Worm (Caenorhabditis elegans) whole organism, late embryonic: ENCODE data around the gene Y69A2AR.24.

Experiments used
- C38D4.7 ChIP-seq: fragments of 200-800 bp; sonication (Bioruptor generic); optimal IDR thresholded peaks from 2 replicates; lab custom pipeline; 2018; ENCODE audit warnings: mild to moderate bottlenecking, missing genetic modification characterization, moderate library complexity, missing compliant biosample characterization
- F13H6.1 ChIP-seq: sonication (generic microtip); optimal IDR thresholded peaks from 2 replicates; lab custom pipeline; 2016; ENCODE audit warnings: missing genetic modification characterization, missing compliant biosample characterization
- K09A11.1 ChIP-seq: sonication (generic microtip); optimal IDR thresholded peaks from 2 replicates; lab custom pipeline; 2017; ENCODE audit warnings: antibody characterized with exemption, mild to moderate bottlenecking, missing genetic modification characterization, missing compliant biosample characterization; ENCODE audit not compliant: insufficient read depth
- T23F11.4 ChIP-seq: fragments of 200-800 bp; sonication (Bioruptor generic); optimal IDR thresholded peaks from 2 replicates; lab custom pipeline; 2018; ENCODE audit warnings: mild to moderate bottlenecking, missing genetic modification characterization, missing compliant biosample characterization
- Y22D7AL.16 ChIP-seq: sonication (generic microtip); optimal IDR thresholded peaks from 2 replicates; lab custom pipeline; 2016; ENCODE audit warnings: missing genetic modification characterization, missing compliant biosample characterization
- ahr-1 ChIP-seq: sonication (generic microtip); optimal IDR thresholded peaks from 2 replicates; lab custom pipeline; 2016; ENCODE audit warnings: missing genetic modification characterization, missing compliant biosample characterization
- ama-1 ChIP-seq: fragments of 150-350 bp; optimal IDR thresholded peaks from 2 replicates; lab custom pipeline; 2014
- ceh-18 ChIP-seq: sonication (generic microtip); optimal IDR thresholded peaks from 2 replicates; lab custom pipeline; 2016; ENCODE audit warnings: missing genetic modification characterization, missing compliant biosample characterization
- ceh-22 ChIP-seq: sonication (generic microtip); optimal IDR thresholded peaks from 2 replicates; lab custom pipeline; 2017; ENCODE audit warnings: missing biosample characterization, missing genetic modification characterization
- ceh-24 ChIP-seq: sonication (generic microtip); optimal IDR thresholded peaks from 2 replicates; lab custom pipeline; 2016; ENCODE audit warnings: mild to moderate bottlenecking, missing genetic modification characterization, missing compliant biosample characterization
- ceh-30 ChIP-seq: fragments of 150-350 bp; optimal IDR thresholded peaks from 2 replicates; lab custom pipeline; 2014; ENCODE audit warnings: missing biosample characterization, missing genetic modification characterization
- ceh-31 ChIP-seq: sonication (generic microtip); optimal IDR thresholded peaks from 2 replicates; lab custom pipeline; 2016; ENCODE audit warnings: missing genetic modification characterization, missing compliant biosample characterization
- ceh-34 ChIP-seq: sonication (generic microtip); optimal IDR thresholded peaks from 2 replicates; lab custom pipeline; 2016; ENCODE audit warnings: mild to moderate bottlenecking, missing genetic modification characterization, missing compliant biosample characterization
- ceh-6 ChIP-seq: fragments of 200-800 bp; sonication (Bioruptor generic); optimal IDR thresholded peaks from 2 replicates; lab custom pipeline; 2018; ENCODE audit warnings: mild to moderate bottlenecking, missing genetic modification characterization, missing compliant biosample characterization
- che-1 ChIP-seq: sonication (generic microtip); optimal IDR thresholded peaks from 2 replicates; lab custom pipeline; 2016; ENCODE audit warnings: mild to moderate bottlenecking, missing genetic modification characterization, missing compliant biosample characterization
- dmd-4 ChIP-seq: sonication (generic microtip); optimal IDR thresholded peaks from 2 replicates; lab custom pipeline; 2016; ENCODE audit warnings: borderline replicate concordance, missing genetic modification characterization, missing compliant biosample characterization
- dve-1 ChIP-seq: sonication (generic microtip); optimal IDR thresholded peaks from 2 replicates; lab custom pipeline; 2017; ENCODE audit warnings: antibody characterized with exemption, mild to moderate bottlenecking, missing genetic modification characterization, missing compliant biosample characterization
- elt-4 ChIP-seq: sonication (generic microtip); optimal IDR thresholded peaks from 2 replicates; lab custom pipeline; 2016; ENCODE audit warnings: missing genetic modification characterization, missing compliant biosample characterization
- ets-4 ChIP-seq: sonication (generic microtip); optimal IDR thresholded peaks from 2 replicates; lab custom pipeline; 2016; ENCODE audit warnings: missing genetic modification characterization, missing compliant biosample characterization
- eyg-1 ChIP-seq: sonication (generic microtip); optimal IDR thresholded peaks from 2 replicates; lab custom pipeline; 2016; ENCODE audit warnings: missing genotype, missing genetic modification characterization, missing compliant biosample characterization
- fkh-6 ChIP-seq: sonication (generic microtip); optimal IDR thresholded peaks from 2 replicates; lab custom pipeline; 2016; ENCODE audit warnings: missing genetic modification characterization, missing compliant biosample characterization
- hlh-13 ChIP-seq: fragments of 200-800 bp; sonication (Bioruptor generic); optimal IDR thresholded peaks from 2 replicates; lab custom pipeline; 2018; ENCODE audit warnings: mild to moderate bottlenecking, missing genetic modification characterization, missing compliant biosample characterization
- hlh-30 ChIP-seq: sonication (generic microtip); optimal IDR thresholded peaks from 2 replicates; lab custom pipeline; 2017; ENCODE audit warnings: antibody characterized with exemption, missing genetic modification characterization, missing compliant biosample characterization; ENCODE audit not compliant: insufficient read depth
- hlh-8 ChIP-seq: sonication (generic microtip); optimal IDR thresholded peaks from 2 replicates; lab custom pipeline; 2016; ENCODE audit warnings: missing genotype, missing genetic modification characterization, missing compliant biosample characterization
- nfya-1 ChIP-seq: sonication (generic microtip); optimal IDR thresholded peaks from 2 replicates; lab custom pipeline; 2017; ENCODE audit warnings: missing genetic modification characterization, mild to moderate bottlenecking, missing compliant biosample characterization, antibody characterized with exemption, moderate library complexity
- nhr-11 ChIP-seq: fragments of 150-350 bp; optimal IDR thresholded peaks from 2 replicates; lab custom pipeline; 2014; ENCODE audit warnings: missing biosample characterization, missing genetic modification characterization
- nhr-232 ChIP-seq: sonication (generic microtip); optimal IDR thresholded peaks from 2 replicates; lab custom pipeline; 2016; ENCODE audit warnings: missing genetic modification characterization, missing compliant biosample characterization
- npax-4 ChIP-seq: sonication (generic microtip); optimal IDR thresholded peaks from 2 replicates; lab custom pipeline; 2016; ENCODE audit warnings: missing genetic modification characterization, missing compliant biosample characterization
- odd-2 ChIP-seq: sonication (generic microtip); optimal IDR thresholded peaks from 2 replicates; lab custom pipeline; 2017; ENCODE audit warnings: antibody characterized with exemption, mild to moderate bottlenecking, missing genetic modification characterization, missing compliant biosample characterization
- pag-3 ChIP-seq: sonication (generic microtip); optimal IDR thresholded peaks from 2 replicates; lab custom pipeline; 2016; ENCODE audit warnings: missing compliant biosample characterization, missing genetic modification characterization, borderline replicate concordance
- pat-9 ChIP-seq: fragments of 200-800 bp; sonication (Bioruptor generic); optimal IDR thresholded peaks from 2 replicates; lab custom pipeline; 2018; ENCODE audit warnings: mild to moderate bottlenecking, missing genetic modification characterization, moderate library complexity, missing compliant biosample characterization
- pax-1 ChIP-seq: fragments of 150-350 bp; optimal IDR thresholded peaks from 2 replicates; lab custom pipeline; 2014; ENCODE audit warnings: missing biosample characterization, missing genetic modification characterization
- pha-4 ChIP-seq: fragments of 150-350 bp; optimal IDR thresholded peaks from 2 replicates; lab custom pipeline; 2018; ENCODE audit warnings: missing biosample characterization, missing genetic modification reagents, missing genetic modification characterization
- ref-2 ChIP-seq: sonication (generic microtip); optimal IDR thresholded peaks from 2 replicates; lab custom pipeline; 2016; ENCODE audit warnings: missing genetic modification characterization, missing compliant biosample characterization
- sdc-2 ChIP-seq: sonication (generic microtip); optimal IDR thresholded peaks from 2 replicates; lab custom pipeline; 2016; ENCODE audit warnings: missing genotype, missing genetic modification characterization, missing compliant biosample characterization
- sox-4 ChIP-seq: sonication (generic microtip); optimal IDR thresholded peaks from 2 replicates; lab custom pipeline; 2017; ENCODE audit warnings: mild to moderate bottlenecking, missing genetic modification characterization, inconsistent platforms, missing compliant biosample characterization
- tbx-2 ChIP-seq: sonication (generic microtip); optimal IDR thresholded peaks from 2 replicates; lab custom pipeline; 2016; ENCODE audit warnings: missing genetic modification characterization, missing compliant biosample characterization
- tbx-7 ChIP-seq: sonication (generic microtip); optimal IDR thresholded peaks from 2 replicates; lab custom pipeline; 2016; ENCODE audit warnings: missing genotype, missing genetic modification characterization, missing compliant biosample characterization
- ttx-3 ChIP-seq: sonication (generic microtip); optimal IDR thresholded peaks from 2 replicates; lab custom pipeline; 2016; ENCODE audit warnings: missing genetic modification reagents, missing genetic modification characterization, missing compliant biosample characterization
- unc-3 ChIP-seq, 2 experiments: fragments of 200-800 bp in 1 of 2; sonication (Bioruptor generic) in 1 of 2; sonication (generic microtip) in 1 of 2; conservative IDR thresholded peaks in 1 of 2; optimal IDR thresholded peaks in 1 of 2; 2 replicates each; pipeline versions ENCODE4 v1.3.6 to Lab custom; 2016 to 2022; ENCODE audit warnings: missing compliant biosample characterization in 2 of 2, missing genetic modification characterization in 2 of 2, missing genetic modification reagents in 1 of 2
- unc-55 ChIP-seq: sonication (generic microtip); optimal IDR thresholded peaks from 2 replicates; lab custom pipeline; 2017; ENCODE audit warnings: missing biosample characterization, missing genetic modification reagents, missing genetic modification characterization
- zip-5 ChIP-seq: sonication (generic microtip); optimal IDR thresholded peaks from 2 replicates; lab custom pipeline; 2016; ENCODE audit warnings: missing genetic modification characterization, missing compliant biosample characterization

Gene Y69A2AR.24

DNA sequence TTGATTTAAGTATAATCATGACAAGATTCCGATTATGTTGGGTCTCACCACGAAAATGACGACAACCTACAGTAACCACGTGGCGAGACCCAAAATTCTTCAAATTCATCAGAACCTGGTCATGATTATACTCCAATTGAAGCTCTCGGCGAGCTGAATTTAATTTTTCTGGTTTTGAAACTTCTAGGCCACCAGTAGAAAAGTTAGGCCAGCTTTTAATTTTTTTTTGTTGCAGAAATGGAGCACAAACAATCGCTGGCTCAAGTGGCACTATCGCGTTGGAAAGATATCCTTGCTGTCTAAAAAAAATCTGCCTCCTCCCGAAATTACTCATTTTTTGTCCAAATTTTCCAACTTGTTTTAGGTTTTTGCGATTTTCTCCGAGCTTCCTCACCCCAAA is 42.7 kb upstream of the Y69A2AR.24 start:
- TF ChIP-seq ttx-3 (tag; lab: Kevin White, UChicago) (no peak), fkh-6 (tag; lab: Kevin White, UChicago) (no peak), ceh-18 (tag; lab: Kevin White, UChicago) (no peak), ceh-22 (tag; lab: Kevin White, UChicago) (no peak), ama-1 (no peak), nhr-232 (tag; lab: Kevin White, UChicago) (no peak), C38D4.7 (GFP tag; lab: Kevin White, UChicago) (no peak), hlh-13 (GFP tag; lab: Kevin White, UChicago) (no peak), sox-4 (tag; lab: Kevin White, UChicago) (no peak), F13H6.1 (tag; lab: Kevin White, UChicago) (no peak), npax-4 (tag; lab: Kevin White, UChicago) (no peak), ref-2 (tag; lab: Kevin White, UChicago) (no peak), pag-3 (tag; lab: Kevin White, UChicago) (no peak), sdc-2 (tag; lab: Kevin White, UChicago) (no peak), odd-2 (tag; lab: Kevin White, UChicago) (no peak), ets-4 (tag; lab: Kevin White, UChicago) (no peak)
- TF ChIP-seq, all 69 proteins: peak for 0

DNA sequence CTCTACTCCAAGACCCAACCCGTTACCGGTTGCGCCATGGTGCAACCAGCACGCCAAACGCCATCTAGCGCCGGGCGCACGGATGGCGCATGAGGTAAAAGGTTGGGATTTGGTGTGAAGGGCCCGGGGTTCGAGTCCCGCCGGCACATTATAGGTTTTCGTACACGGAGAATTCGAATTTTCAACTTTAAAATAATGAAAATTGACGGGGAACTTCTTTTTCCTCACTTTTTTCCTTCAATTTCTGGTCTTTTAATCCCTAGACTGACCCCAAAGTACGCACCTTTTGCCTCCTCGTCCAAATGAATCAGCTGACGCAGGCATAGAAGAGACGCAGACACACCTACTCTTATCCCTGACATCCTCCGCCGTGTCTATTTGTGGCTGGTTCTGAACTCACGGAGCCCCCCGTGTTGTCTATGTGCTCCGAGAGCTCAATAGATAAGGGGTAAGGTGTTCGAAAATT is 39.7 kb upstream of the Y69A2AR.24 start:
- TF ChIP-seq tbx-2 (tag; lab: Kevin White, UChicago), result peak; percentile 12
- peak; percentile 0 for TF ChIP-seq ceh-31 (tag; lab: Kevin White, UChicago)
- TF ChIP-seq hlh-13 (GFP tag; lab: Kevin White, UChicago), result peak; percentile 0
- peak; percentile 87 for TF ChIP-seq hlh-30 (tag; lab: Kevin White, UChicago)
- TF ChIP-seq K09A11.1 (tag; lab: Kevin White, UChicago), result no peak
- no peak for TF ChIP-seq elt-4 (tag; lab: Kevin White, UChicago)

DNA sequence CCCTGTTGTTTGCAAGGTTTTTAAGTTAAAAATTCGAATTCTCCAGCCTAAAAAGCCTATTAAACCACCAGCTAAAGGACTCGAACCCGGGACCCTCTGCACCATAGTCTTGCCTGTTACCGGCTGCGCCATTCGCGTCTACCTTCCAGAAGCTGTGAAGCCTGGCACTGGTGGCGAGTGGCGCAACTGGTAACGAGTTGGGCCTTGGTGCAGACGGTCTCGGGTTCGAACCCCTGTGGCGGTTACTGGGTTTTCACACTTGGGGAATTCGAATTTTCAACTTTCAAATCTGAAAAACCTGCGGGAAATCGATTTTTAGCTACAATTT is 39.0 kb upstream of the Y69A2AR.24 start:
- TF ChIP-seq ahr-1 (tag; lab: Kevin White, UChicago) (no peak), pha-4 (tag; lab: Kevin White, UChicago) (no peak), odd-2 (tag; lab: Kevin White, UChicago) (no peak), hlh-8 (tag; lab: Kevin White, UChicago) (no peak)

DNA sequence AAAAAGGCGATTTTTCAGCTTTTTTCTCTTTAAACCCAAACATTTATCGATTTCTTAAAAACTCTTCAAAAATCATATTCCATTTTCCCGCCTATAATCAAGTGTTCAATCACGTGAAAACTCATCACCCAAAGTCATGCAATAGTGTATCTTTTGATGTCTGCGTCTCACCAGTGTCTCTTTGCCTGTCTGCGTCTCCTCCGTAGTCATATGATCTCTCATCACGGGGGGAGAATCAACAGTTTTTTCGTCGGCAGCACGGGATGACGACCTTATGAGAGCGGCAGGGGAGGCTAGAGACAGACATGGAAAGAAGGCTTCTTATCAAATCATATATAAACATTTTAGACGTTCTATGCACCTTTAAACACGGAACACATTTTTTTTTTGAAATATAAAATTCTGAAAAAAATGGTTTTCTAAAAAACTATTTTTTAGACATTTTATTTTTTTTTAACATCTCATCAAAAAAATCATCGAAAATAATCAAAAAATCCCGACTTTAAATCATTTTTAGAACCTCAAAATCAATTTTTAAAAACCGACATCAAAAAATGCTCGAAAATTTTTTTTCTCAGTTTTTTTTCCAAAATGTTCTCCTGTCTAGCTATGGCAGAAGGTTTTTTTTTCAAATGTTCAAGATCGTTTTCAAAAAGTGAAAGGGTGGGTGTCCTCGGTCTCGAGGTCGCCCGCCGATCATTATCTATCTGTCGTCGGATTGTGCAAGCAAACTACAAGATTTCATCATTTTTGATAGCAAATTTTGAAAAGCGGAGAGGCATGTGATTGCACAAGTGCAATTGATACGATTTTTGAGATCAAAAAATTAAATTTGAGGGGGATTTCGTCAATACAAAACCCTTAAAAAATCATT is 38.4 kb upstream of the Y69A2AR.24 start:
- TF ChIP-seq ceh-18 (tag; lab: Kevin White, UChicago) (peak; percentile 80), sox-4 (tag; lab: Kevin White, UChicago) (no peak), Y22D7AL.16 (tag; lab: Kevin White, UChicago) (no peak), che-1 (tag; lab: Kevin White, UChicago) (no peak), eyg-1 (tag; lab: Kevin White, UChicago) (no peak), C38D4.7 (GFP tag; lab: Kevin White, UChicago) (no peak), dmd-4 (no peak), ceh-30 (tag; lab: Kevin White, UChicago) (peak; percentile 30), fkh-6 (tag; lab: Kevin White, UChicago) (no peak), pat-9 (tag; lab: Kevin White, UChicago) (no peak), ceh-6 (GFP tag; lab: Kevin White, UChicago) (no peak), T23F11.4 (GFP tag; lab: Kevin White, UChicago) (no peak), ceh-24 (tag; lab: Kevin White, UChicago) (no peak), ttx-3 (tag; lab: Kevin White, UChicago) (no peak), pax-1 (tag; lab: Kevin White, UChicago) (peak; percentile 65), tbx-7 (tag; lab: Kevin White, UChicago) (no peak), hlh-30 (tag; lab: Kevin White, UChicago) (peak; percentile 100), ceh-34 (tag; lab: Kevin White, UChicago) (peak; percentile 43), ahr-1 (tag; lab: Kevin White, UChicago) (no peak), nhr-11 (no peak), unc-55 (GFP tag; lab: Kevin White, UChicago) (peak; percentile 95), F13H6.1 (tag; lab: Kevin White, UChicago) (peak; percentile 41), elt-4 (tag; lab: Kevin White, UChicago) (no peak), nfya-1 (peak; percentile 81), zip-5 (tag; lab: Kevin White, UChicago) (no peak), pag-3 (tag; lab: Kevin White, UChicago) (no peak), unc-3 (GFP tag; conservative IDR thresholded peaks at IDR 0.05; lab: Robert Waterston, UW) (no peak), unc-3 (tag; optimal IDR thresholded peaks at IDR 0.05; lab: Kevin White, UChicago) (no peak), dve-1 (peak; percentile 60)
